Fruit fly (Drosophila melanogaster) Kc167 (cell line): ENCODE results near the gene CG11089.

Source experiments
- Sin3A ChIP-seq: fragments of >200 bp; optimal IDR thresholded peaks from 2 replicates; lab custom pipeline; 2018; ENCODE audit warnings: missing external identifiers
- h ChIP-seq: fragments of >200 bp; optimal IDR thresholded peaks from 3 replicates; lab custom pipeline; 2018; ENCODE audit warnings: missing external identifiers
- psq ChIP-seq: fragments of >200 bp; optimal IDR thresholded peaks from 2 replicates; lab custom pipeline; 2017; ENCODE audit warnings: missing external identifiers

DNA sequence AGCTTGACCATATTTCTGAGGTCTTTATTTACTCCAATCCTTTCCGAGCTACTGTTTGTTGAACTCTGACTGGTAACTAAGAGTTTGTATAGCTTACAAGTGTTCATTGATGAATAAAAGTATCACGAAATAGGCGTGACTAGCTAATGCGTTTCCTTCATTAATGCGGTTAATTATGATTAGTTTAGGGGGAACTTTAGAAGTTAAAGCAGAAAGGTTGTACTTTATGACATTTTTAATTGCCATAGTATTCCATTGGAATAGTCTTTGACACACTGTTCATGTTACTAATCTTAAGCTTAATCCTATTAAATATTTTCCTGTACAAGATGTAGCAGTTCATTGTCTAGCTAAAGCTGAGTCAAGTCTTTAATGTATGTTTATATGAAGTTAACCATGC, 17.1 kb upstream of the CG11089 start, which contains the start of gene ppk22:
- no peak for TF ChIP-seq Sin3A
- TF ChIP-seq h (lab: Kevin White, UChicago): no peak
- no peak for TF ChIP-seq psq (lab: Kevin White, UChicago)
